Worm (Caenorhabditis elegans): Measurements from ENCODE around the gene C07A12.7.
A peak's percentile ranks its signal among the peaks of the same experiment; 100 is the strongest.

C07A12.7 gene

DNA sequence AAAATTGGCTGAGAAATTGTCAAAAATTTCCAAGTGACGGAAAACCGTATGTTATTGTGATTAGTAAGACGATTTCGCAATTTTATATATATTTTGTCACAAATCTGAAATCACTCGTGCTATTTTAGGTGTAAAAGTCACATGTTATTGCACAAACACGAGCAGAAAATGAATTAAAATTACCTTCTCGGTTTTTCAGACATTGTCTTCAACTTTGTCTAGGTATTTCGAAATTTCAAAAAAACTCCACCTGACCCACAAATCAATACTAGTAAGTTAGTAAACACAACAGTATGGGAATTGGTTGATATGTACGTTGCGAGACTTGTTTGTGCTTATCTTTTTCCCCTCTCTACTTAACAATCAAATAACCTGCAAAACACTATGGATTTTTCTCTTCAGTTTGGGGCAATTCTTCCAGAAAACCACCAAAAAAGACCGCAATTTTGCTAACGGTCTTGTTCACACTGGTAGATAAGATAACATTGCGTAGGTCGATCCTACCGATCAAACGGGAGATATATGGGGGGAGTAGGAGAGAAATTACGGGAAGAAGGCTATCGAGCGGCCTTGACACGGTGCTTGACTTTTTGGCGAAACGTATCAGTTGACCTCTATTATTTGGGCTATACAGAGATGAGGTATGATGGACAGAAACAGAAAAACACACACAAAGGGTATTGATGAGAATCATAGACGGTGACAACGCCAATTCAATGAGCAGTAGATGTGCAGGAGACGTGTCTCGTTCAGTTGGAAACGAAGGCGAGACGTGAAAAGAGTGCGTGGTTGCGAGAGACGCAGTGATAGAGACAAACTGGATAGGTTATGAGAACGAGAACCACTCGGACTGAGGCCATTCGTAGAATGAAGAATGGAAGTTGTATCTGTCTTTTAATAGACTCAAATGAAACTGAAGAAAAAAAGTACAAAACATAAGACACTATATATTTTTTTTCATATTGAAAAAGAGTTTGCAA lies at the start of gene C07A12.7:
Gene C07A12.7, minus strand, starts transcription at position 308 of the 980 bp plus-strand sequence.
- peak; percentile 39 for TF ChIP-seq nhr-2 (tag; optimal IDR thresholded peaks at IDR 0.05)
- TF ChIP-seq flh-1 (GFP tag; optimal IDR thresholded peaks at IDR 0.05), result no peak
- peak; percentile 62 for TF ChIP-seq unc-62 (GFP tag; optimal IDR thresholded peaks at IDR 0.05)
- TF ChIP-seq sptf-1 (tag; optimal IDR thresholded peaks at IDR 0.05), result no peak
- TF ChIP-seq elt-1 (tag; optimal IDR thresholded peaks at IDR 0.05; ENCODE audit: borderline replicate concordance, insufficient read depth), result peak; percentile 85
- peak; percentile 3 for TF ChIP-seq ces-1 (GFP tag; optimal IDR thresholded peaks at IDR 0.05)
- TF ChIP-seq nhr-237 (tag; optimal IDR thresholded peaks at IDR 0.05), result no peak
- no peak for TF ChIP-seq lin-13 (tag; optimal IDR thresholded peaks at IDR 0.05)
- TF ChIP-seq ham-2 (GFP tag; optimal IDR thresholded peaks at IDR 0.05), result peak; percentile 81
- TF ChIP-seq hlh-1 (tag; optimal IDR thresholded peaks at IDR 0.05), result no peak
- no peak for TF ChIP-seq pha-4 (tag; optimal IDR thresholded peaks at IDR 0.05)
- TF ChIP-seq drap-1 (GFP tag; optimal IDR thresholded peaks at IDR 0.05), result peak; percentile 3
- no peak for TF ChIP-seq elt-3 (tag; optimal IDR thresholded peaks at IDR 0.05)
- no peak for TF ChIP-seq zip-8 (tag; optimal IDR thresholded peaks at IDR 0.05)
- no peak for TF ChIP-seq M03D4.4 (tag; optimal IDR thresholded peaks at IDR 0.05)
- TF ChIP-seq sem-2 (GFP tag; optimal IDR thresholded peaks at IDR 0.05), result no peak
- no peak for TF ChIP-seq bed-3 (GFP tag; optimal IDR thresholded peaks at IDR 0.05)
- TF ChIP-seq unc-120 (tag; optimal IDR thresholded peaks at IDR 0.05; ENCODE audit: poor library complexity, severe bottlenecking), result no peak

DNA sequence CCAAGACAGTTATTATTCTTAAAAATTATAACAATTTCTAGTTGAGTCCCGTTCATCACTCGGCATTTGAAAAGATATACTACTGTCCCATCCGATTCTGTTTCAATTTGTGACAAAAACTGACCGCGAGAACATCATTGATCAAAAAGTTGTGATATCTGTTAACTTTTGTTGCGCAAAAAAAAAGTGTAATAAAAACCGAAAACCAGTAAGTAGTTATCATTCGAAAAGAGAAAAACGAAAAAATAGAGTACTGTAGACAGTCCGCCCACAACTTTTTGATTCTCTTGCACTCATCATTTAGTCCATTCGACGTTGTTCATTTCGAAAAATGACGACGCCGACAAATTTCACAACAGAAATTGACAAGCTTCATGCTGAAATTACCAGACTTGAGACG lies 49.2 kb upstream of the C07A12.7 start, which contains the start of gene amt-1:
Gene amt-1, plus strand, starts transcription at position 301 of the 400 bp plus-strand sequence.
- TF ChIP-seq unc-39 (tag; optimal IDR thresholded peaks at IDR 0.05), result no peak
- no peak for TF ChIP-seq M03D4.4 (tag; optimal IDR thresholded peaks at IDR 0.05)
- no peak for TF ChIP-seq unc-120 (tag; optimal IDR thresholded peaks at IDR 0.05; ENCODE audit: poor library complexity, severe bottlenecking)
- no peak for TF ChIP-seq nhr-237 (tag; optimal IDR thresholded peaks at IDR 0.05)
- no peak for TF ChIP-seq lsy-2 (tag; optimal IDR thresholded peaks at IDR 0.05)
- TF ChIP-seq sem-2 (GFP tag; optimal IDR thresholded peaks at IDR 0.05), result no peak
- TF ChIP-seq ztf-11 (tag; optimal IDR thresholded peaks at IDR 0.05), result no peak
- TF ChIP-seq snpc-4 (tag; optimal IDR thresholded peaks at IDR 0.05), result no peak
- no peak for TF ChIP-seq hlh-1 (tag; optimal IDR thresholded peaks at IDR 0.05)
- TF ChIP-seq nhr-28 (tag; optimal IDR thresholded peaks at IDR 0.05), result no peak
- no peak for TF ChIP-seq ceh-43 (GFP tag; optimal IDR thresholded peaks at IDR 0.05)
- TF ChIP-seq lin-32 (GFP tag; optimal IDR thresholded peaks at IDR 0.05), result no peak
- TF ChIP-seq elt-1 (tag; optimal IDR thresholded peaks at IDR 0.05; ENCODE audit: borderline replicate concordance, insufficient read depth), result no peak

DNA sequence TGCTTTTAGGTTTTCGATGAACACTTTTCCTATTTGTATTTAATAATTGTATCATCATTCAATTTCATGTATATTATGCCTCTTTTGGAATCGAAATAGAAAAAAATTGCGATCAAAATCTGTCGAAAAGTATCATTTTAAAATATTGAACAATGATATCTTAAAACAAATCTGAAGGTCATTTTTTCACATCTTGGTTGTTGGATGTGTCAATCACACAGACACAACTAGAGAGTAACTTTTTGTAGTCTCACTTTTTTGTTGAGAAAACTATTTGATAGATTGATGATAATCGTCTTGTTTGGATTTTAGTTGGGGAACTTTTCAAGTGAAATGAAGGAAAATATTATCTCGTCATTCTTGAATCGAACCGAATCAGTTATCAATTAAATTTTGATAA lies 47.3 kb upstream of the C07A12.7 start:
- TF ChIP-seq unc-39 (tag; optimal IDR thresholded peaks at IDR 0.05), result no peak
- no peak for TF ChIP-seq hlh-1 (tag; optimal IDR thresholded peaks at IDR 0.05)
- TF ChIP-seq lin-13 (tag; optimal IDR thresholded peaks at IDR 0.05), result no peak
- TF ChIP-seq nhr-2 (tag; optimal IDR thresholded peaks at IDR 0.05), result no peak
- no peak for TF ChIP-seq ceh-83 (GFP tag; optimal IDR thresholded peaks at IDR 0.05)
- TF ChIP-seq mls-2 (tag; optimal IDR thresholded peaks at IDR 0.05), result no peak
- TF ChIP-seq unc-120 (tag; optimal IDR thresholded peaks at IDR 0.05; ENCODE audit: poor library complexity, severe bottlenecking), result no peak
- no peak for TF ChIP-seq elt-1 (tag; optimal IDR thresholded peaks at IDR 0.05; ENCODE audit: borderline replicate concordance, insufficient read depth)
- no peak for TF ChIP-seq nhr-76 (tag; optimal IDR thresholded peaks at IDR 0.05)

DNA sequence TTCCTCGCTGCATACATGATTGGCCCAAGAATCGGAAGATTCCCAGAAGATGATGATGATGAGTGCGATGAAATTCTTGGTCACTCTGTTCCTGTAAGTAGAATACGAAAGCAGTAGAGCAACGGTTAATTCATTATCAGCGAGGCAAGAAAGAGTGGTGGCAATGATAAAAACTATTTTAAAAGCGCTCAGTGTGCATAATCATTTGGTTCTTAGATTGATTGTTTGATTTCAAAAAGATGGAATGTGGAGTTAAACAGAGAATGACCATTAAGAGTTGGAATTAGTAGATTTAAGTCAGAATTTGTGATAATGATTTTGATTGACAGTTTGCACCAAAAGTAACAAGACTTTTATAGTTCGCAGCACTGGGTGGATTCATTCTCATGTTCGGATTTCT lies 45.2 kb upstream of the C07A12.7 start:
- TF ChIP-seq tbx-8 (GFP tag; optimal IDR thresholded peaks at IDR 0.05), result no peak
- no peak for TF ChIP-seq snpc-4 (tag; optimal IDR thresholded peaks at IDR 0.05)
- TF ChIP-seq bed-3 (GFP tag; optimal IDR thresholded peaks at IDR 0.05), result no peak

DNA sequence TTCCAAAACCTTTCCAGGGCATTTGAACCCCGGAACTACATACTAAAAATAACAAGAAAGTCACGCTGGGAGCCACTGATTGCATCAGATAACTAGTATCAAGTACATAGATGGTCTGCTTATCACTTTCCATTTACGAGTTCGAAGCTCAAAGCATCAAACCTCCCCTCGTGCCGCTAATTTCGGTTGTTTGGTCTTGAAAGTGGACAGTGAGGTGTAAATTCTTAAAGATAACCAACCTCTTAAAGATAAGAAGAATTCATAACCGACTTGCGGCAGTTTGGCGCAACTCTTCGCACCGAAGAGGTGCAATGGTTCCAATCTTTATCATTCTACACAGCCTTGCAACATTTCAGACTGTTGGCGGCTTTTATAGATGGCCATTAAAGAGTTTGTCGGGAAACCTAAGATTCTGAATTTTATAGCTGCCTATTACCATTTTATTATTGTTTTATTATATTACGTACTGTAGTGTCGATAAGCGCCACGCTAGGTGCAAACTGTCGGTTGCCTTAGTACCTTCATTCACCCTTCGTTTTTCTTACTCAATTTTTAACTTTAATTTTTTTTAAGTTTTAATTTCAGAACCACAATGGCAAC lies 42.9 kb upstream of the C07A12.7 start, which contains the start of gene amt-4:
Gene amt-4, plus strand, starts transcription at position 586 of the 600 bp plus-strand sequence.
- TF ChIP-seq mab-5 (tag; optimal IDR thresholded peaks at IDR 0.05) (no peak), sem-2 (GFP tag; optimal IDR thresholded peaks at IDR 0.05) (no peak), nhr-28 (tag; optimal IDR thresholded peaks at IDR 0.05) (no peak)

Data from whole organism, mixed stage, embryonic.